Fruit fly (Drosophila melanogaster): ENCODE measurements around the gene fh.

The fh gene

DNA sequence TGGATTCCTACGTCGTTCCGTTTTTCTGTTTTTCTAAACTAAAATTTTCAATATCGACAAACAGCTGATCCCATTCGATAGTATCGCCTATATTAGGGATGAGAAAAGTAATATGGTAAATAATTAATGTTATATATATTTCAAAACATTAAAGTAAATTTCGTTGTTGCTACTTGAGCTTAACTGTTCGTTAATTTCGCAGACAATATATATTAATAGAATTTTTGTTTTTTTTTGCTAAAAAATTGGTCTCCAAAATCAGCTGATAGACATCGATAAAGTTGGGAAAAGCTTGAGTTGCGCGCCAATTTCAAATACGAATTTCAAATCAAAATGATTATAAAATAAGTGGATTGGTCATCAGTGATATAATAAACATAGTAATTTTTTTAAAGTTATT, 47.5 kb upstream of the fh start, which contains the start of gene CG12118 (continued):
- TF ChIP-seq dimm (GFP tag; IDR thresholded peaks at IDR 0.05) = peak; percentile 39; the same call in 1 of the 2 replicates
- peak; percentile 57 for TF ChIP-seq chn (GFP tag; optimal IDR thresholded peaks at IDR 0.05)
- no peak for TF ChIP-seq fd64A (GFP tag; optimal IDR thresholded peaks at IDR 0.05)
- peak; percentile 51 for TF ChIP-seq CG12299 (tag; optimal IDR thresholded peaks at IDR 0.05)
- peak; percentile 15 for TF ChIP-seq gro (GFP tag; optimal IDR thresholded peaks at IDR 0.05)
- TF ChIP-seq CkIIα-i1 (GFP tag; IDR thresholded peaks at IDR 0.05) = no peak
- TF ChIP-seq CG11093 (GFP tag; IDR thresholded peaks at IDR 0.05) = peak; percentile 74
- TF ChIP-seq aop (GFP tag; IDR thresholded peaks at IDR 0.05) = no peak
- TF ChIP-seq jigr1 (GFP tag; IDR thresholded peaks at IDR 0.05) = no peak
- TF ChIP-seq Hmr (GFP tag; optimal IDR thresholded peaks at IDR 0.05) = peak; percentile 72
- TF ChIP-seq CG16863 (GFP tag; optimal IDR thresholded peaks at IDR 0.05) = peak; percentile 14
- peak; percentile 33 for TF ChIP-seq ewg (GFP tag; optimal IDR thresholded peaks at IDR 0.05)
- peak; percentile 53 to 80 for TF ChIP-seq Hr51 (GFP tag; optimal IDR thresholded peaks at IDR 0.05)
- peak; percentile 15 for TF ChIP-seq HLH54F (GFP tag; optimal IDR thresholded peaks at IDR 0.05)
- TF ChIP-seq CG5245 (GFP tag; optimal IDR thresholded peaks at IDR 0.05) = peak; percentile 67
- peak; percentile 76 for TF ChIP-seq Bteb2 (GFP tag; optimal IDR thresholded peaks at IDR 0.05)
- peak; percentile 96 for TF ChIP-seq unc-4 (GFP tag; IDR thresholded peaks at IDR 0.05; ENCODE audit: partially characterized antibody)
- TF ChIP-seq CG3726 (GFP tag; IDR thresholded peaks at IDR 0.05) = peak; percentile 5; the same call in 1 of the 3 replicates
- TF ChIP-seq CG2120 (GFP tag; optimal IDR thresholded peaks at IDR 0.05) = peak; percentile 86
- no peak for TF ChIP-seq sim (GFP tag; IDR thresholded peaks at IDR 0.05)
- TF ChIP-seq Pdp1 (GFP tag; optimal IDR thresholded peaks at IDR 0.05) = peak; percentile 35 to 52
- TF ChIP-seq z (GFP tag; IDR thresholded peaks at IDR 0.05) = no peak
- peak; percentile 20 for TF ChIP-seq CG15011 (GFP tag; optimal IDR thresholded peaks at IDR 0.05)
- peak; percentile 58 for TF ChIP-seq bcd (GFP tag; optimal IDR thresholded peaks at IDR 0.05)
- TF ChIP-seq Gug (GFP tag; IDR thresholded peaks at IDR 0.05) = peak; percentile 58; the same call in 3 of the 4 replicates
- peak; percentile 57; the same call in 1 of the 2 replicates for TF ChIP-seq CG14667 (GFP tag; IDR thresholded peaks at IDR 0.05)
- no peak for TF ChIP-seq Mes4 (GFP tag; optimal IDR thresholded peaks at IDR 0.05)
- peak; percentile 70 for TF ChIP-seq sisA (GFP tag; IDR thresholded peaks at IDR 0.05)
- TF ChIP-seq ind (GFP tag; optimal IDR thresholded peaks at IDR 0.05) = peak; percentile 80
- TF ChIP-seq Ets65A (GFP tag) = peak; percentile 18
- TF ChIP-seq HmgZ (tag; optimal IDR thresholded peaks at IDR 0.05) = peak; percentile 42
- TF ChIP-seq phol (tag; optimal IDR thresholded peaks at IDR 0.05) = peak; percentile 81
- TF ChIP-seq crp (GFP tag; optimal IDR thresholded peaks at IDR 0.05) = peak; percentile 87 to 98
- TF ChIP-seq CG31224 (GFP tag; IDR thresholded peaks at IDR 0.05) = peak; percentile 79
- peak; percentile 5 for TF ChIP-seq CG13624 (GFP tag; optimal IDR thresholded peaks at IDR 0.05)
- TF ChIP-seq lbe (GFP tag; optimal IDR thresholded peaks at IDR 0.05) = peak; percentile 84
- TF ChIP-seq schlank (tag; optimal IDR thresholded peaks at IDR 0.05) = no peak
- no peak for TF ChIP-seq Dad (GFP tag; optimal IDR thresholded peaks at IDR 0.05)
- peak; percentile 81 for TF ChIP-seq CG12942 (GFP tag; optimal IDR thresholded peaks at IDR 0.05)
- peak; percentile 67 for TF ChIP-seq fd96Cb (tag; optimal IDR thresholded peaks at IDR 0.05)
- TF ChIP-seq Med (GFP tag) = peak; percentile 61
- peak; percentile 21 for TF ChIP-seq CG3995 (GFP tag; optimal IDR thresholded peaks at IDR 0.05)
- TF ChIP-seq cas (GFP tag; IDR thresholded peaks at IDR 0.05) = peak; percentile 55; the same call in 1 of the 2 replicates
- peak; percentile 80 for TF ChIP-seq CG13775 (GFP tag; optimal IDR thresholded peaks at IDR 0.05)
- TF ChIP-seq ato (GFP tag; IDR thresholded peaks at IDR 0.05; ENCODE audit: partially characterized antibody) = peak; percentile 65
- peak; percentile 25 for TF ChIP-seq CG17802 (tag; optimal IDR thresholded peaks at IDR 0.05)
- TF ChIP-seq CG6689 (GFP tag; IDR thresholded peaks at IDR 0.05) = peak; percentile 80
- TF ChIP-seq CG5953 (GFP tag; IDR thresholded peaks at IDR 0.05) = 0 out of 2 replicates have a peak, but pooled peaks have one; percentile 10
- TF ChIP-seq NfI (GFP tag; optimal IDR thresholded peaks at IDR 0.05) = peak; percentile 62
- TF ChIP-seq slp2 (GFP tag; optimal IDR thresholded peaks at IDR 0.05) = no peak
- TF ChIP-seq vfl (GFP tag; optimal IDR thresholded peaks at IDR 0.05) = peak; percentile 67
